Worm (Caenorhabditis elegans): ENCODE results near the gene acy-3.

The acy-3 gene

ce11 chrIII:3814421-3814820, 28.1 kb upstream of the acy-3 start:
- TF ChIP-seq zip-5 (tag; optimal IDR thresholded peaks at IDR 0.05) (no peak), ceh-22 (tag; optimal IDR thresholded peaks at IDR 0.05) (no peak), T23F11.4 (GFP tag; optimal IDR thresholded peaks at IDR 0.05) (no peak), ceh-18 (tag; optimal IDR thresholded peaks at IDR 0.05) (no peak), ama-1 (optimal IDR thresholded peaks at IDR 0.05) (no peak), hlh-6 (tag; optimal IDR thresholded peaks at IDR 0.05) (no peak), sox-2 (GFP tag; IDR thresholded peaks at IDR 0.05) (no peak), pax-1 (tag; optimal IDR thresholded peaks at IDR 0.05) (no peak), unc-55 (GFP tag; optimal IDR thresholded peaks at IDR 0.05) (no peak)

DNA sequence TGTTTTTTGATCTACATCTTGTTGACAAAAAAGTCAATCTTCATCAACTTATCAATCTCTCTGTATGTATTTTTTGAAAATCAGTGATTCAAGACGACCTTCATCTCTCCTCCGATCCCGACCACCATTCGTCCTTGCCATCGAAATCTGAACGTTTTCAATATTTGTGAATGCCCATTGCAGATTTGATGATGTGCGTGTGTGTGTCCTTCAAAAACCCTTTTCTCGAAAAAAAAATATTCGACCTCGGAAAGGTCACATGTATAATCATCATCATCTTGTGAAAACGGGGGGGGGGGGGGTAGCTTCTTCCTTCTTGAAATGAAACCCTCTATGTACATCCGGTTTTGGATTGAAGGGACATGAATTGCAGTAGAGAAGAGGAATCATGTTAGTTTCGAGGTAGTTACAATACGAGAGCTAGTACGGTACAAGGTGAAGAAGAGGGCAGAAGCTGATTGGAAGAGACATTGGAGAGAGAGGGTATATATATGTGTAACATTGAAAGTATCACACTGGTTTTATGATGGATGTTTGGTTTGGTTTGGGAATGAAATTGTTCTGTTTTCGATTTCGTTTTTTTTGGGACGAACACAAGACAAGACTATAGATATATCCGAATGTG, 26.2 kb upstream of the acy-3 start:
- TF ChIP-seq ceh-48 (tag; optimal IDR thresholded peaks at IDR 0.05), result no peak
- peak; percentile 3 for TF ChIP-seq gmeb-2 (tag; optimal IDR thresholded peaks at IDR 0.05)
- TF ChIP-seq K02D7.2 (tag; optimal IDR thresholded peaks at IDR 0.05), result no peak
- TF ChIP-seq pha-2 (tag; optimal IDR thresholded peaks at IDR 0.05), result no peak
- no peak for TF ChIP-seq ceh-9 (tag; optimal IDR thresholded peaks at IDR 0.05)

- TF ChIP-seq ceh-24 (tag; optimal IDR thresholded peaks at IDR 0.05) (no peak), ama-1 (optimal IDR thresholded peaks at IDR 0.05) (peak; percentile 7)
Observed at ce11 chrIII:3811375-3811924, 25.2 kb upstream of the acy-3 start.

DNA sequence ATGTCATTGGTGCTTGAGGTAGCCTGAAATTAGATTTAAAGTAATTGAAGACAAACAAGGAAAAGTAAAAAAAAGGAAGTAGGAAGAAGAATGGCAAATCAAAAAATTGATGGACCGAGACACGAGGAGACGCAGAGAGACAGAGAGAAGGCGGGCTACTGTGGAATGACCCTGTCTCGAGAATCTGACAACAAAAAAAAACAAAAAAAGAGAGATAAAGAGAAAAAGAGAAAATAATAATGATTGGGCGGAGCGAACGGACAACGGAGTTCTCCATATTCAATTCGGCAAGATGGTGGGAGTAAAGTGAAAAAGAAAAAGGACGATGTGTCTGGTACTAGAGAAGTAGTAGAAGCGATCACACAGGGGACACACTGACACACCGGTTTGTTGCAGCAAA, 22.7 kb upstream of the acy-3 start, which contains the start of gene toh-1:
TSS of gene toh-1 (minus strand) at position 23 of the 400 bp plus-strand sequence.
- TF ChIP-seq unc-42 (tag; optimal IDR thresholded peaks at IDR 0.05) (no peak), Y22D7AL.16 (tag; optimal IDR thresholded peaks at IDR 0.05) (no peak), hlh-30 (tag; optimal IDR thresholded peaks at IDR 0.05; ENCODE audit: insufficient read depth) (no peak), syd-9 (tag; optimal IDR thresholded peaks at IDR 0.05) (no peak), elt-4 (tag; optimal IDR thresholded peaks at IDR 0.05) (no peak), npax-4 (tag; optimal IDR thresholded peaks at IDR 0.05) (no peak), odd-2 (tag; optimal IDR thresholded peaks at IDR 0.05) (no peak), ahr-1 (tag; optimal IDR thresholded peaks at IDR 0.05) (no peak), sox-2 (GFP tag; IDR thresholded peaks at IDR 0.05) (no peak), rnt-1 (tag; optimal IDR thresholded peaks at IDR 0.05) (no peak), pat-9 (tag; optimal IDR thresholded peaks at IDR 0.05) (no peak), C38D4.7 (GFP tag; optimal IDR thresholded peaks at IDR 0.05) (no peak), fkh-6 (tag; optimal IDR thresholded peaks at IDR 0.05) (no peak), hlh-15 (tag; optimal IDR thresholded peaks at IDR 0.05) (no peak), nfya-1 (tag; optimal IDR thresholded peaks at IDR 0.05) (no peak), elt-2 (tag; optimal IDR thresholded peaks at IDR 0.05) (no peak)

- no peak for TF ChIP-seq nhr-11 (tag; optimal IDR thresholded peaks at IDR 0.05)
- TF ChIP-seq fkh-6 (tag; optimal IDR thresholded peaks at IDR 0.05), result no peak
- no peak for TF ChIP-seq ttx-3 (tag; optimal IDR thresholded peaks at IDR 0.05)
- no peak for TF ChIP-seq gmeb-2 (tag; optimal IDR thresholded peaks at IDR 0.05)
- TF ChIP-seq Y22D7AL.16 (tag; optimal IDR thresholded peaks at IDR 0.05), result no peak
- no peak for TF ChIP-seq sdc-2 (tag; optimal IDR thresholded peaks at IDR 0.05)
- no peak for TF ChIP-seq sox-4 (tag; optimal IDR thresholded peaks at IDR 0.05)
- no peak for TF ChIP-seq ceh-30 (tag; optimal IDR thresholded peaks at IDR 0.05)
- TF ChIP-seq ceh-31 (tag; optimal IDR thresholded peaks at IDR 0.05), result no peak
- TF ChIP-seq syd-9 (tag; optimal IDR thresholded peaks at IDR 0.05), result no peak
Observed at ce11 chrIII:3807590-3807989, 21.3 kb upstream of the acy-3 start.
